Fruit fly (Drosophila melanogaster) whole organism, adult: ENCODE measurements around the gene chas.

ENCODE experiments used
- CG14711 ChIP-seq: fragments of 200-800 bp; sonication (Bioruptor generic); optimal IDR thresholded peaks from 2 replicates; lab custom pipeline; 2018; ENCODE audit warnings: missing biosample characterization, mild to moderate bottlenecking, missing genetic modification characterization, moderate library complexity
- CG1620 ChIP-seq: fragments of 200-800 bp; sonication (Bioruptor generic); optimal IDR thresholded peaks from 2 replicates; lab custom pipeline; 2016; ENCODE audit warnings: missing biosample characterization, missing genetic modification characterization
- CG7045 ChIP-seq: fragments of 200-800 bp; sonication (Bioruptor generic); optimal IDR thresholded peaks from 2 replicates; lab custom pipeline; 2017; ENCODE audit warnings: missing biosample characterization, mild to moderate bottlenecking, missing genetic modification characterization
- Mnt ChIP-seq: fragments of 200-800 bp; sonication (Bioruptor generic); optimal IDR thresholded peaks from 2 replicates; lab custom pipeline; 2016; ENCODE audit warnings: missing biosample characterization, mild to moderate bottlenecking, missing genetic modification characterization
- kay ChIP-seq: fragments of 200-800 bp; sonication (Bioruptor generic); peaks from one replicate; lab custom pipeline; 2016; ENCODE audit warnings: missing biosample characterization, missing genetic modification characterization, borderline replicate concordance

- no peak for TF ChIP-seq CG14711 (tag; lab: Kevin White, UChicago)
- TF ChIP-seq CG7045: no peak
- TF ChIP-seq Mnt: no peak
- no peak for TF ChIP-seq kay
- TF ChIP-seq CG1620: no peak
Measured at dm6 chrX:17657050-17657696, 41.4 kb downstream of the chas start, which contains the start of gene beta-Spec.
